Fruit fly (Drosophila melanogaster) whole organism, embryonic: Measurements from ENCODE around the gene CG42852.

Experiments
- Ada2b ChIP-seq: fragments of 200-800 bp; sonication (Bioruptor generic); IDR thresholded peaks from 2 replicates; pipeline ENCODE4 v1.3.6; 2022; ENCODE audit warnings: missing biosample characterization, missing genetic modification characterization
- Aef1 ChIP-seq: fragments of 200-800 bp; sonication (Bioruptor generic); IDR thresholded peaks from 3 replicates; pipeline ENCODE4 v1.3.6; 2022; ENCODE audit warnings: missing biosample characterization, missing genetic modification characterization
- B-H2 ChIP-seq: fragments of 200-800 bp; sonication (Bioruptor generic); optimal IDR thresholded peaks from 2 replicates; lab custom pipeline; 2018; ENCODE audit warnings: missing biosample characterization, mild to moderate bottlenecking, missing genetic modification characterization
- CG10267 ChIP-seq: fragments of 200-800 bp; sonication (Bioruptor generic); optimal IDR thresholded peaks from 2 replicates; lab custom pipeline; 2018; ENCODE audit warnings: missing biosample characterization, mild to moderate bottlenecking, missing genetic modification characterization, moderate library complexity
- CG10979 ChIP-seq: fragments of 200-800 bp; sonication (Bioruptor generic); optimal IDR thresholded peaks from 2 replicates; lab custom pipeline; 2018; ENCODE audit warnings: missing biosample characterization, mild to moderate bottlenecking, missing genetic modification characterization, moderate library complexity
- CG11504 ChIP-seq: fragments of 200-800 bp; sonication (Bioruptor generic); optimal IDR thresholded peaks from 3 replicates; lab custom pipeline; 2019; ENCODE audit warnings: missing biosample characterization, mild to moderate bottlenecking, missing genetic modification characterization, moderate library complexity
- CG13894 ChIP-seq: fragments of 200-800 bp; sonication (Bioruptor generic); optimal IDR thresholded peaks from 3 replicates; lab custom pipeline; 2018; ENCODE audit warnings: missing biosample characterization, mild to moderate bottlenecking, missing genetic modification characterization, moderate library complexity
- CG14710 ChIP-seq: fragments of 200-800 bp; sonication (Bioruptor generic); optimal IDR thresholded peaks from 3 replicates; lab custom pipeline; 2019; ENCODE audit warnings: missing biosample characterization, mild to moderate bottlenecking, missing genetic modification characterization, moderate library complexity
- CG14860 ChIP-seq: fragments of 200-800 bp; sonication (Bioruptor generic); IDR thresholded peaks from 3 replicates; pipeline ENCODE4 v1.3.6; 2022; ENCODE audit warnings: missing biosample characterization, missing genetic modification characterization; ENCODE audit not compliant: partially characterized antibody
- CG15011 ChIP-seq: fragments of 200-800 bp; sonication (Bioruptor generic); optimal IDR thresholded peaks from 3 replicates; lab custom pipeline; 2018; ENCODE audit warnings: missing biosample characterization, mild to moderate bottlenecking, missing genetic modification characterization
- CG17802 ChIP-seq: fragments of 200-800 bp; sonication (Bioruptor generic); optimal IDR thresholded peaks from 2 replicates; lab custom pipeline; 2018; ENCODE audit warnings: missing biosample characterization, mild to moderate bottlenecking, missing genetic modification characterization, moderate library complexity
- CG30403 ChIP-seq: fragments of 200-800 bp; sonication (Bioruptor generic); optimal IDR thresholded peaks from 3 replicates; lab custom pipeline; 2016; ENCODE audit warnings: missing biosample characterization, missing genetic modification characterization
- CG33213 ChIP-seq: fragments of 200-800 bp; sonication (Bioruptor generic); optimal IDR thresholded peaks from 3 replicates; lab custom pipeline; 2016; ENCODE audit warnings: missing biosample characterization, missing genetic modification characterization
- CG4854 ChIP-seq: fragments of 200-800 bp; sonication (Bioruptor generic); optimal IDR thresholded peaks from 2 replicates; lab custom pipeline; 2016; ENCODE audit warnings: missing biosample characterization, missing genetic modification characterization, inconsistent platforms
- CG7556 ChIP-seq: fragments of 200-800 bp; sonication (Bioruptor generic); optimal IDR thresholded peaks from 2 replicates; lab custom pipeline; 2017; ENCODE audit warnings: missing biosample characterization, mild to moderate bottlenecking, missing genetic modification characterization
- CG9797 ChIP-seq: fragments of 200-800 bp; sonication (Bioruptor generic); optimal IDR thresholded peaks from 3 replicates; lab custom pipeline; 2018; ENCODE audit warnings: missing biosample characterization, mild to moderate bottlenecking, missing genetic modification characterization
- CHES-1-like ChIP-seq: fragments of 200-800 bp; sonication (Bioruptor generic); optimal IDR thresholded peaks from 2 replicates; lab custom pipeline; 2016; ENCODE audit warnings: missing biosample characterization, missing genetic modification characterization
- Fer1 ChIP-seq: fragments of 200-800 bp; sonication (Bioruptor generic); optimal IDR thresholded peaks from 2 replicates; lab custom pipeline; 2017; ENCODE audit warnings: missing biosample characterization, mild to moderate bottlenecking, missing genetic modification characterization
- Gsc ChIP-seq: fragments of 200-800 bp; sonication (Bioruptor generic); IDR thresholded peaks from 2 replicates; pipeline ENCODE4 v1.3.6; 2022; ENCODE audit warnings: missing biosample characterization, missing genetic modification characterization
- Hand ChIP-seq: fragments of 200-800 bp; sonication (Bioruptor generic); optimal IDR thresholded peaks from 2 replicates; lab custom pipeline; 2017; ENCODE audit warnings: mild to moderate bottlenecking, missing biosample characterization, missing genetic modification reagents, missing genetic modification characterization
- Hmr ChIP-seq: fragments of 200-800 bp; sonication (Bioruptor generic); optimal IDR thresholded peaks from 3 replicates; lab custom pipeline; 2017; ENCODE audit warnings: mild to moderate bottlenecking, missing biosample characterization, missing genetic modification reagents, missing genetic modification characterization
- Hmx ChIP-seq: fragments of 200-800 bp; sonication (Bioruptor generic); optimal IDR thresholded peaks from 2 replicates; lab custom pipeline; 2016; ENCODE audit warnings: missing biosample characterization, missing genetic modification characterization
- Jarid2 ChIP-seq: fragments of 200-800 bp; sonication (Bioruptor generic); optimal IDR thresholded peaks from 3 replicates; lab custom pipeline; 2017; ENCODE audit warnings: mild to moderate bottlenecking, missing biosample characterization, missing genetic modification reagents, missing genetic modification characterization
- Nf-YC ChIP-seq: fragments of 200-800 bp; optimal IDR thresholded peaks from 3 replicates; lab custom pipeline; 2019; ENCODE audit warnings: missing biosample characterization, mild to moderate bottlenecking, missing genetic modification characterization, moderate library complexity
- Ptx1 ChIP-seq: fragments of 200-800 bp; sonication (Bioruptor generic); IDR thresholded peaks from 2 replicates; pipeline ENCODE4 v1.3.6; 2022; ENCODE audit warnings: missing biosample characterization, missing genetic modification characterization
- Sin3A ChIP-seq: fragments of >200 bp; optimal IDR thresholded peaks from 2 replicates; lab custom pipeline; 2018
- Sry-β ChIP-seq: fragments of 200-800 bp; sonication (Bioruptor generic); optimal IDR thresholded peaks from 2 replicates; lab custom pipeline; 2018; ENCODE audit warnings: missing biosample characterization, mild to moderate bottlenecking, missing genetic modification characterization, moderate library complexity
- Stat92E ChIP-seq, 3 experiments: fragments of >200 bp in 2 of 3; fragments of 200-800 bp in 1 of 3; sonication (Bioruptor generic) in 1 of 3; optimal IDR thresholded peaks; 2 replicates each; lab custom pipeline; 2017 to 2019; ENCODE audit warnings: missing biosample characterization in 3 of 3, missing genetic modification characterization in 3 of 3, mild to moderate bottlenecking in 1 of 3, moderate library complexity in 1 of 3
- Trl ChIP-seq, 3 experiments: fragments of >200 bp in 2 of 3; fragments of 200-800 bp in 1 of 3; sonication (Bioruptor generic) in 1 of 3; optimal IDR thresholded peaks; 2 replicates in 1 of 3; 3 replicates in 2 of 3; lab custom pipeline; 2016 to 2017; ENCODE audit warnings: missing biosample characterization in 1 of 3, missing genetic modification characterization in 1 of 3
- croc ChIP-seq: fragments of 200-800 bp; sonication (Bioruptor generic); conservative IDR thresholded peaks from 3 replicates; pipeline ENCODE4 v1.3.6; 2022; ENCODE audit warnings: missing biosample characterization, missing genetic modification characterization
- dpn ChIP-seq, 2 experiments: fragments of 200-800 bp; sonication (Bioruptor generic); optimal IDR thresholded peaks; 3 replicates each; lab custom pipeline; 2016; ENCODE audit warnings: missing biosample characterization in 2 of 2, missing genetic modification characterization in 2 of 2
- eve ChIP-seq, 2 experiments: fragments of >200 bp; optimal IDR thresholded peaks; 2 replicates each; lab custom pipeline; 2017; ENCODE audit warnings: missing biosample characterization in 2 of 2, missing genetic modification characterization in 2 of 2
- gfzf ChIP-seq: fragments of 200-800 bp; sonication (Bioruptor generic); optimal IDR thresholded peaks from 2 replicates; lab custom pipeline; 2016; ENCODE audit warnings: missing biosample characterization, mild to moderate bottlenecking, missing genetic modification characterization, moderate library complexity
- grau ChIP-seq: fragments of 200-800 bp; optimal IDR thresholded peaks from 3 replicates; lab custom pipeline; 2019; ENCODE audit warnings: missing biosample characterization, mild to moderate bottlenecking, missing genetic modification characterization, moderate library complexity
- gt ChIP-seq: fragments of 200-800 bp; sonication (Bioruptor generic); IDR thresholded peaks from 2 replicates; pipeline ENCODE4 v1.3.6; 2022; ENCODE audit warnings: missing biosample characterization, missing genetic modification characterization
- ham ChIP-seq: fragments of 200-800 bp; sonication (Bioruptor generic); IDR thresholded peaks from 2 replicates; pipeline ENCODE4 v1.3.6; 2022; ENCODE audit warnings: missing biosample characterization, missing genetic modification characterization
- hbn ChIP-seq: fragments of 200-800 bp; sonication (Bioruptor generic); IDR thresholded peaks from 2 replicates; pipeline ENCODE4 v1.3.6; 2022; ENCODE audit warnings: missing biosample characterization, missing genetic modification characterization; ENCODE audit not compliant: partially characterized antibody
- ind ChIP-seq: fragments of 200-800 bp; sonication (Bioruptor generic); optimal IDR thresholded peaks from 3 replicates; lab custom pipeline; 2016; ENCODE audit warnings: missing biosample characterization, missing genetic modification characterization
- ken ChIP-seq: fragments of 200-800 bp; sonication (Bioruptor generic); IDR thresholded peaks from 3 replicates; pipeline ENCODE4 v1.3.6; 2022; ENCODE audit warnings: missing biosample characterization, missing genetic modification characterization
- lab ChIP-seq: fragments of 200-800 bp; sonication (Bioruptor generic); optimal IDR thresholded peaks from 3 replicates; lab custom pipeline; 2017; ENCODE audit warnings: missing biosample characterization, missing genetic modification characterization, mild to moderate bottlenecking, moderate library complexity, missing genetic modification reagents
- maf-S ChIP-seq: fragments of 200-800 bp; sonication (Bioruptor generic); optimal IDR thresholded peaks from 2 replicates; lab custom pipeline; 2016; ENCODE audit warnings: missing biosample characterization, missing genetic modification characterization
- nerfin-2 ChIP-seq: fragments of 200-800 bp; sonication (Bioruptor generic); IDR thresholded peaks from 2 replicates; pipeline ENCODE4 v1.3.6; 2022; ENCODE audit warnings: missing biosample characterization, missing genetic modification characterization; ENCODE audit not compliant: partially characterized antibody
- nom ChIP-seq: fragments of 200-800 bp; sonication (Bioruptor generic); optimal IDR thresholded peaks from 2 replicates; lab custom pipeline; 2017; ENCODE audit warnings: missing biosample characterization, missing genetic modification characterization, mild to moderate bottlenecking, moderate library complexity, missing genetic modification reagents
- oc ChIP-seq: fragments of 200-800 bp; sonication (Bioruptor generic); optimal IDR thresholded peaks from 2 replicates; lab custom pipeline; 2018; ENCODE audit warnings: missing biosample characterization, mild to moderate bottlenecking, missing genetic modification characterization, moderate library complexity
- onecut ChIP-seq: fragments of 200-800 bp; sonication (Bioruptor generic); IDR thresholded peaks from 2 replicates; pipeline ENCODE4 v1.3.6; 2022; ENCODE audit warnings: missing biosample characterization, missing genetic modification characterization
- slbo ChIP-seq: fragments of 200-800 bp; sonication (Bioruptor generic); IDR thresholded peaks from 2 replicates; pipeline ENCODE4 v1.3.6; 2022; ENCODE audit warnings: missing biosample characterization, missing genetic modification characterization
- slou ChIP-seq: fragments of 200-800 bp; sonication (Bioruptor generic); optimal IDR thresholded peaks from 3 replicates; lab custom pipeline; 2016; ENCODE audit warnings: missing biosample characterization, missing genetic modification characterization
- tll ChIP-seq, 2 experiments: fragments of 200-800 bp in 1 of 2; fragments of >200 bp in 1 of 2; sonication (Bioruptor generic) in 1 of 2; optimal IDR thresholded peaks; 2 replicates each; lab custom pipeline; 2017 to 2019; ENCODE audit warnings: missing biosample characterization in 2 of 2, missing genetic modification characterization in 2 of 2, mild to moderate bottlenecking in 1 of 2, moderate library complexity in 1 of 2
- zfh1 ChIP-seq: fragments of 200-800 bp; sonication (Bioruptor generic); IDR thresholded peaks from 3 replicates; pipeline ENCODE4 v1.3.6; 2022; ENCODE audit warnings: missing biosample characterization, missing genetic modification characterization

The CG42852 gene

DNA sequence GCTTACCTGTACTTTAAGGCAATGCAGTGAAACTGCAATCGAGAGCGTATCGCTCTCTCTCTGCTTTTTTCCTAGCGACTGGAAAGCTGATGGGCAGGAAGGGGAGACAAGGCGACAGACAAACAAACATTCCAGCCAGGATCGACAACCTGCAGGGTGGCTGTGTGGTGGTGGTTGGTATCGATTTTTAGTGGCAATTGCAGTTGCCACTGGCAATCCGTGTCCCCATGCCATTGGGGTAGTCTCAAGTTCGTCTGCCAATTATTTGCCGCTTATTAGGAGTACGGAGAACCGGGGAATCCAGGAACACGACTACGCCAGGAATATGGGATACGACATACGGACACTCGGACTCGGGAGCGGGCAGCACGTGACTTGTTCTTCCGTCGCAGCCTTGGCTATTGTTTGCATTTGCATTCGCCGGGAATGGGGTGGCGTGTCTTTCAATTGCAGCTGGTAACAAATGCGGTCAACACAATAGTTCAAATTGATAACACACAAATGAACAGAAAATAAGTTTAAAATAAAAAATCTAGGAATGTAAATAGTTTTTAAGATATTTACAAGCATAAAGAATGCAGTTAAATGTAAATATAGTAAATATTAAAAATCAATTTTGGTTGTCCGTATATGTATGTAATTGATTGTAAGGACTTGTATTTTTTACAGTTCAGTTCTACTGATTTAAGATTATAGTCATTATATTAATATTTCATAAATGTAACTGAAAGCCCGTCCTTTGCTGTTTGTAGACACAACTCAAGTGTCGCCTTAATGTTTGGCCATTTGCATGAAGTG is 8.5 kb upstream of the CG42852 start (continued):
- TF ChIP-seq CG4854 (GFP tag; lab: Kevin White, UChicago) (no peak), gt (GFP tag; lab: Robert Waterston, UW) (no peak), Sin3A (no peak), Hmr (GFP tag; lab: Kevin White, UChicago) (no peak), Hand (GFP tag; lab: Kevin White, UChicago) (no peak), slou (no peak), ind (GFP tag; lab: Kevin White, UChicago) (no peak), CG14710 (tag; lab: Kevin White, UChicago) (peak; percentile 9), dpn (GFP tag; optimal IDR thresholded peaks at IDR 0.05; lab: Kevin White, UChicago) (no peak), Stat92E (GFP tag; optimal IDR thresholded peaks at IDR 0.05; lab: Kevin White, UChicago) (no peak), Nf-YC (tag; lab: Kevin White, UChicago) (no peak), ham (GFP tag; lab: Robert Waterston, UW) (no peak), Aef1 (GFP tag; lab: Robert Waterston, UW) (no peak), hbn (GFP tag; lab: Robert Waterston, UW) (no peak), onecut (GFP tag; lab: Robert Waterston, UW) (peak; percentile 95), CG33213 (GFP tag; lab: Kevin White, UChicago) (no peak), tll (GFP tag; optimal IDR thresholded peaks at IDR 0.05; lab: Kevin White, UChicago) (no peak), nerfin-2 (GFP tag; lab: Robert Waterston, UW) (no peak), oc (tag; lab: Kevin White, UChicago) (no peak), slbo (GFP tag; lab: Robert Waterston, UW) (no peak), grau (tag; lab: Kevin White, UChicago) (no peak), Ada2b (no peak), CHES-1-like (GFP tag; lab: Kevin White, UChicago) (no peak), Fer1 (GFP tag; lab: Kevin White, UChicago) (no peak), Gsc (GFP tag; lab: Robert Waterston, UW) (no peak), gfzf (no peak), Ptx1 (GFP tag; lab: Robert Waterston, UW) (no peak), CG9797 (GFP tag; lab: Kevin White, UChicago) (no peak), CG14860 (GFP tag; lab: Robert Waterston, UW) (no peak), lab (GFP tag; lab: Kevin White, UChicago) (no peak), CG30403 (GFP tag; lab: Kevin White, UChicago) (no peak), CG13894 (no peak), CG15011 (GFP tag; lab: Kevin White, UChicago) (no peak), CG10267 (tag; lab: Kevin White, UChicago) (peak; percentile 59), CG10979 (peak; percentile 60), Hmx (GFP tag; lab: Kevin White, UChicago) (no peak), CG7556 (GFP tag; lab: Kevin White, UChicago) (peak; percentile 2), maf-S (GFP tag; lab: Kevin White, UChicago) (no peak), eve (GFP tag; optimal IDR thresholded peaks at IDR 0.05; lab: Kevin White, UChicago) (no peak), croc (no peak), CG11504 (tag; lab: Kevin White, UChicago) (peak; percentile 57), Sry-β (GFP tag; lab: Kevin White, UChicago) (no peak), zfh1 (no peak), ken (GFP tag; lab: Robert Waterston, UW) (no peak), B-H2 (GFP tag; lab: Kevin White, UChicago) (no peak), Jarid2 (GFP tag; lab: Kevin White, UChicago) (no peak), CG17802 (tag; lab: Kevin White, UChicago) (no peak), Trl (optimal IDR thresholded peaks at IDR 0.05; lab: Kevin White, UChicago) (no peak), Trl (GFP tag; optimal IDR thresholded peaks at IDR 0.05; lab: Kevin White, UChicago) (no peak), nom (GFP tag; lab: Kevin White, UChicago) (no peak)
